Fruit fly (Drosophila melanogaster): Measurements from ENCODE around the gene Fer3HCH.

DNA sequence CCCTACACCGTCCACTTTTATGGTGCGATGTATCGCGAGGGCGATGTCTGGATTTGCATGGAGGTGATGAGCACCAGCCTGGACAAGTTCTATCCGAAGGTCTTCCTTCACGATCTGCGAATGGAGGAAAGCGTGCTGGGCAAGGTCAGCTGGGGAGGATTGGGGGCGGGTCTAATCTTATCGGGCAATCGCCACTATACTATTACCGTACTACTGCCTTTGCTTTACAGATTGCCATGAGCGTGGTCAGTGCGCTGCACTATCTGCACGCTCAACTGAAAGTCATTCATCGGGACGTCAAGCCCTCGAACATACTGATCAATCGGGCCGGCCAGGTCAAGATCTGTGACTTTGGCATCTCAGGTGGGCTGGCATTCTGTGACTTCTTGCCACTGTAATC lies 16.1 kb downstream of the Fer3HCH start:
- TF ChIP-seq CTCF (optimal IDR thresholded peaks at IDR 0.05) (no peak), CG8478 (optimal IDR thresholded peaks at IDR 0.05) (no peak)
